Worm (Caenorhabditis elegans): ENCODE data around the gene cdh-12.

DNA sequence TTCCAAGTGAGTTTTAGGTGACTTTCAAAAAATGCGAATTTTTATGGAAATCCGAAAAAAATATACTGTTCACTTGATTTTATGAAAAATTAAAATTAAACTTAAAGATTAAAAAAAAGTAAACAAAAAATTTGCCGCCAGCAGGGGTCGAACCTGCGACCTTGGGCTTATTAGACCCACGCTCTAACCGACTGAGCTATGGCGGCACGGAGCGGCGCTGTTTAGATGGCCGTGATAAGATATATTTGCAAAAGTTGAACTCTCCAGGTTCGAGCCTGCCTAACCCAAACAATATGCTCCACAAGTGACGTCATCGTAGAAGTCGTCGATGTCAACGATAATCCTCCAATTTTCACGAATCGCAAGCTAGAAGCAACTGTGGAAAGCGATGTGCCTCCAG, 12.8 kb downstream of the cdh-12 start:
- TF ChIP-seq nhr-237 (tag; optimal IDR thresholded peaks at IDR 0.05): no peak
- TF ChIP-seq nhr-76 (tag; optimal IDR thresholded peaks at IDR 0.05): no peak
